Worm (Caenorhabditis elegans): Measurements from ENCODE around the gene twk-43.

DNA sequence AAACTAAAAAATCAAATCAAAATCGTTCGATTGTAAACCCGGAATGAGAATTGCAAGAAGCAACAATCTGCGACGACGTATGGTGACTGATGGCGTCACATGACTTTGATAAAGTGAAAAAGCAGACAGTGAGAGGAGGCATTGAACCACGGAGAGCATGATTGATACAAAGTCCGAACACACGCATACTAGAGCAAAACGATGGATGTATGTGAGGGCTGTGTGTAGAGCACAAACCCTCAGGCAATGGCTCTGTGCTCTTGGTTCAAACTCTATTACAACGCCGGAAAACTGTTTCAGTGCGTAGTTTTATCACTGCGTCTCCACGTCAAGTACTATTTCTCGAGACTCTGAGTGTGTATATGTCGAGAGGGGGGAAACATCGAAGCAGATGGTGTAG, 56.4 kb downstream of the twk-43 start:
- TF ChIP-seq ama-1 (optimal IDR thresholded peaks at IDR 0.05) (no peak), hnd-1 (tag; optimal IDR thresholded peaks at IDR 0.05) (no peak)
